Worm (Caenorhabditis elegans): ENCODE measurements around the gene F14H3.4.

DNA sequence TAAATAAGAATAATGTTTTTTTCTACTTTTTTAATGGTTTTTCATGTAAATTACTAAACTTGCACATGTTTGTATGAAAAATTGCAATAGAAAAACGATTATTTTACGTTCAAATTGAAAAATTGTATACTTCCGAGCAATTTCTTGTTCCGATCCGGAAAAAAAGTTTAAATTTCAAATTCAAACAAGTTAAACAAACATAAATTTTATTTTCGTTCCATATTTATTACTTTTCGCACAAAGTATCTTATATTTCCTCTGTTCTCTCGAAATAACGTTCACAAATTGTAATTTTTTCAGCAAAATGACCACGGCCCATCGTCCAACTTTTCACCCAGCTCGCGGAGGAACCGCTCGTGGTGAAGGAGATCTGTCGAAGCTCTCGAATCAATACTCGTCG is 31.8 kb downstream of the F14H3.4 start, which contains the start of gene cwc-15:
- TF ChIP-seq nhr-28 (tag; optimal IDR thresholded peaks at IDR 0.05) (no peak), unc-39 (tag; optimal IDR thresholded peaks at IDR 0.05) (no peak), F26F4.8 (GFP tag; conservative IDR thresholded peaks at IDR 0.05) (no peak), unc-62 (GFP tag; optimal IDR thresholded peaks at IDR 0.05 in 1 of 2) (no peak), unc-62 (tag; optimal IDR thresholded peaks at IDR 0.05) (no peak), skn-1 (tag; optimal IDR thresholded peaks at IDR 0.05) (no peak), lin-13 (GFP tag; optimal IDR thresholded peaks at IDR 0.05) (no peak), zip-2 (tag; optimal IDR thresholded peaks at IDR 0.05) (no peak), dmd-6 (GFP tag; IDR thresholded peaks at IDR 0.05) (no peak), nhr-76 (tag; optimal IDR thresholded peaks at IDR 0.05) (no peak), fos-1 (tag; optimal IDR thresholded peaks at IDR 0.05) (no peak), pha-4 (GFP tag; IDR thresholded peaks at IDR 0.05) (no peak), pha-4 (tag; optimal IDR thresholded peaks at IDR 0.05) (no peak)
